Fruit fly (Drosophila melanogaster): ENCODE measurements around the gene Prosbeta4.

The Prosbeta4 gene

dm6 chr2L:16732338-16732892, 482 bp upstream of the Prosbeta4 start, which contains the start of gene Nubp1:
TSS of gene Nubp1 (plus strand) at chr2L:16732550.
- TF ChIP-seq psq (optimal IDR thresholded peaks at IDR 0.05), result no peak
- TF ChIP-seq CG8478 (optimal IDR thresholded peaks at IDR 0.05), result no peak
- no peak for TF ChIP-seq pan (optimal IDR thresholded peaks at IDR 0.05)
- no peak for TF ChIP-seq usp (GFP tag; optimal IDR thresholded peaks at IDR 0.05)
- TF ChIP-seq EcR (GFP tag; optimal IDR thresholded peaks at IDR 0.05), result no peak
- no peak for TF ChIP-seq Dll (optimal IDR thresholded peaks at IDR 0.05)

DNA sequence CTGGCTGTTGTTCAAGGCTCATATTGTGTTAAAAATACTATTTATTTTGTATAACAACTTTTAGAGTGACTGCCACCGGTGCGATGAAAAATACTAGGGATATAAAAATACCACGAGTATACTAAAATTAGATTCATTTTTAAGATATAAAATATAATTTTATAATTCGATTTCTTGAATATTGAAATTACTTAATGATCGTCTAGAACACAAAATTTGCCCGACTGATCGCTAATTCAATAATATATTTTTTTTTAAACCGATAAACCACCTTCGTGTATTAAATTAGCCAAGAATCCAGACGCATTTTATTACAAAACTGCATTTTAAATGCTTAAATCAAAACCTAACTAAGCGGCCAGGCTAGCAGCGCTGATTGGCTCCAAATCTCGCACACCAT, 994 bp downstream of the Prosbeta4 start, which contains the start of gene CG17996:
Gene CG17996 (minus strand): TSS at position 101 of the 400 bp plus-strand sequence.
- TF ChIP-seq pan (optimal IDR thresholded peaks at IDR 0.05) (no peak), EcR (GFP tag; optimal IDR thresholded peaks at IDR 0.05) (no peak), CG8478 (optimal IDR thresholded peaks at IDR 0.05) (no peak), Dll (optimal IDR thresholded peaks at IDR 0.05) (no peak), usp (GFP tag; optimal IDR thresholded peaks at IDR 0.05) (no peak), psq (optimal IDR thresholded peaks at IDR 0.05) (no peak)

DNA sequence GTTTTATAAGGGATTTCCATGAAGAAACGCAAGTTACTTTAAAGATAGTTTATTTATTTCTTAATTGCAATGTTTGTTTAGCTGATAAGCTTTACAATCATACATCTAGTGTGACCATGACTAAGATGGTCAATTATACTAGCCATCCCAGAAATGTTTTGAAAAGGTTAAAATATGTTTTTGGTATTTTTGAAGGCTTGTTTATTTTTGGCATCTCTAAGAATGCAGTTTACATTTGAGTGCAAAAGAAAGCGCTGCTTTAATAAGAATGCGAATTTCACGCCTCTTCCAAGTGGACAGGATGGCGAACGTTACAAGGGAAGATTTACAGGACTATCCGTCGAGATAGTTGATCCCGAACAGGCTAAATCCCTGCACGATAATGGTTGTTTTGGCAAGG, 2.4 kb downstream of the Prosbeta4 start, which contains the start of gene Tsen2:
Gene Tsen2 (plus strand): TSS at position 222 of the 400 bp plus-strand sequence.
- TF ChIP-seq pan (optimal IDR thresholded peaks at IDR 0.05) (no peak), EcR (GFP tag; optimal IDR thresholded peaks at IDR 0.05) (no peak), CG8478 (optimal IDR thresholded peaks at IDR 0.05) (no peak), psq (optimal IDR thresholded peaks at IDR 0.05) (no peak), Dll (optimal IDR thresholded peaks at IDR 0.05) (no peak), usp (GFP tag; optimal IDR thresholded peaks at IDR 0.05) (no peak)

dm6 chr2L:16727578-16728023, 4.3 kb downstream of the Prosbeta4 start, which contains the start of gene VhaSFD:
TSS of gene VhaSFD (minus strand) at chr2L:16727826.
- TF ChIP-seq EcR (GFP tag; optimal IDR thresholded peaks at IDR 0.05) (no peak), pan (optimal IDR thresholded peaks at IDR 0.05) (no peak), Dll (optimal IDR thresholded peaks at IDR 0.05) (no peak)

DNA sequence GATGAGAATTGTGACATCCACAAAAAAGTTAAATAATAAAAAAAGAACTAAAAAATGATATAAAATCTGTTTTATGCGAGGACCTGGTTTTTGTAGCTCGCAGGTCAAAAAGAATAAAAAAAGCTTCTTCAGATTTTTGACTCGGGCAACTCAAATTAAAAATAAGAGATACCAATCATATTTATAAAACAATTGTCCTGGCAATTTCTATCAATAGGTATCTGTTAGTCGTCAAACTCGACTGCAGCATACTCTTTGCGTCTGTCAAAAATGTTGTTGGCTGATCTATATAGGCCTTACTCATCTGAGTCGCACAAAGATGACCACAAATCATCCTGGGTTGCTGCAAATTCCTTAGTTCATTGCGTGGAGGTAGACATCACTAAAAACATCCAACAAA, 9.3 kb downstream of the Prosbeta4 start:
- no peak for TF ChIP-seq pan (optimal IDR thresholded peaks at IDR 0.05)
- no peak for TF ChIP-seq Dll (optimal IDR thresholded peaks at IDR 0.05)
- no peak for TF ChIP-seq psq (optimal IDR thresholded peaks at IDR 0.05)
- TF ChIP-seq EcR (GFP tag; optimal IDR thresholded peaks at IDR 0.05), result no peak
- no peak for TF ChIP-seq usp (GFP tag; optimal IDR thresholded peaks at IDR 0.05)
- no peak for TF ChIP-seq CG8478 (optimal IDR thresholded peaks at IDR 0.05)

dm6 chr2L:16720707-16721700, 10.9 kb downstream of the Prosbeta4 start:
- TF ChIP-seq pan (optimal IDR thresholded peaks at IDR 0.05) (no peak), psq (optimal IDR thresholded peaks at IDR 0.05) (no peak), EcR (GFP tag; optimal IDR thresholded peaks at IDR 0.05) (no peak), Dll (optimal IDR thresholded peaks at IDR 0.05) (no peak), CG8478 (optimal IDR thresholded peaks at IDR 0.05) (no peak), usp (GFP tag; optimal IDR thresholded peaks at IDR 0.05) (no peak)

- TF ChIP-seq CG8478 (optimal IDR thresholded peaks at IDR 0.05), result no peak
- TF ChIP-seq pan (optimal IDR thresholded peaks at IDR 0.05), result no peak
- no peak for TF ChIP-seq usp (GFP tag; optimal IDR thresholded peaks at IDR 0.05)
- no peak for TF ChIP-seq psq (optimal IDR thresholded peaks at IDR 0.05)
- TF ChIP-seq EcR (GFP tag; optimal IDR thresholded peaks at IDR 0.05), result no peak
- TF ChIP-seq Dll (optimal IDR thresholded peaks at IDR 0.05), result no peak
These were observed 12.1 kb downstream of the Prosbeta4 start, which contains the start of gene Cyt-c-p for dm6 chr2L:16719643-16720515. TSS of gene Cyt-c-p (plus strand) at chr2L:16719932.

- TF ChIP-seq psq (optimal IDR thresholded peaks at IDR 0.05) (no peak), Dll (optimal IDR thresholded peaks at IDR 0.05) (no peak), CG8478 (optimal IDR thresholded peaks at IDR 0.05) (no peak)
These were observed 13.3 kb downstream of the Prosbeta4 start for dm6 chr2L:16718446-16719173.

DNA sequence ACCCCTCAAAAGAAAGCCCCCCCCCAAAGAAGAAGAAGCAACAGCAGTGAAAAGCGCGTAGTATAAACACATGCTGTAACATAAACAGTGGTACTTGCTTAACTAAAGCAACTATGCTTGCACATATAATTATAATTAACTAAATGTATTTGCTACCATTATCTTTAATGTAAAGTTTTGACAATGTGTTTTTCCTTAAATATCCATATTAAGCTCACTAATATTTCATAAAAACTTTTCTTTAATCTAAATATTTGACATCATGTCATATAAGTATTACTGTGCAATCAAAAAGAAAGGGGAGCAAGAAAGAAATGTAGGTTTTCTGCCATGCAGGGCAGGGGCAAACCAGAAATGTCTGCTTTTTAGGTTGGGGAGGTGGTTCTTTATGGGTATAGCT, 15.2 kb downstream of the Prosbeta4 start:
- TF ChIP-seq usp (GFP tag; optimal IDR thresholded peaks at IDR 0.05) (no peak), EcR (GFP tag; optimal IDR thresholded peaks at IDR 0.05) (no peak), Dll (optimal IDR thresholded peaks at IDR 0.05) (no peak), pan (optimal IDR thresholded peaks at IDR 0.05) (no peak), psq (optimal IDR thresholded peaks at IDR 0.05) (no peak), CG8478 (optimal IDR thresholded peaks at IDR 0.05) (no peak)

DNA sequence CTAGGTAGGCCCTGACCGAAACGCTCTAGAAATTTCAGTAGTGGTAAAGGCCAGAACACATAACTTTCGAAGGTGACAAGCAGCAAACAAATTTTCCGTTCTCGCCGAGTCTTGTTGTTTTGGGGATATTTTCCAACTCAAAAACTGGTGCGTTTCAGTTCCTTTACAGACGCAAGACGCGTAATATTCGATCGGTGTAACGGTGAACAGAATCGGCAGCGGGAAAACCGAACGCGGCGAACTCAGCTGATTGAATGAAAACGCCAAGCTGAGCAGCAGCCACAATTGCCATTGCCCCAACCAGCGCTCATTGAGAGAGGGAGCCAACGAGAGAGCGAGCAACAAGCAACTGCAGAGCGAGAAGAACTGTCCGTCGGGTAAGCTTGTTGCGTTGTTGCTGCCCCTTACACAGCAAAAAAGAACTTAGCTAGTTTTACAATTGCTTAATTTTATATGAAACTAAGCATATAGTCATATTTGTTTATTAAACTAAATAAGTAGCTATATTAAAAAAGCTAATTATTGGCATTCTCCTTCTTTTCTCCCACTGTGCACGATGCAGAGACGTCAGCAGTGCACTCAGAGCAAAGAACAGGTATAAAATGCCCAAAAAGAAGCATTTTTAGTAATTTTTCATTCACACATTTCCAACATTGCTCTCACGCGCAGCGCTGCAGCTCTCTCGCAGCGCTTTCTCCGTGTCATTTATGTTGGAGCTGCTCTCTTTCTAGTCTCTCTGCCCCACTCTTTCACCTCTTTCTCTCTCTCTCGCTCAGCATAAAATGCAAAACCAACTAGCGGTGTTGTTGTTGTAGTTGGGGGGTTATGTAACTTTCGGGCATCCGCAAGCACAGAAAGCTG, 15.9 kb downstream of the Prosbeta4 start, which contains the start of the genes Cyt-c-d and CG31808:
Gene Cyt-c-d (plus strand): TSS at position 51 of the 861 bp plus-strand sequence.
Gene CG31808 (minus strand): TSS at position 355 of the 861 bp plus-strand sequence.
- TF ChIP-seq EcR (GFP tag; optimal IDR thresholded peaks at IDR 0.05) (no peak), Dll (optimal IDR thresholded peaks at IDR 0.05) (no peak), usp (GFP tag; optimal IDR thresholded peaks at IDR 0.05) (no peak), psq (optimal IDR thresholded peaks at IDR 0.05) (no peak), CG8478 (optimal IDR thresholded peaks at IDR 0.05) (no peak), pan (optimal IDR thresholded peaks at IDR 0.05) (no peak)

All from whole organism.